Fruit fly (Drosophila melanogaster) whole organism, larva: Measurements from ENCODE around the gene CG1231.

Experiments used
- noc ChIP-seq: fragments of 200-800 bp; sonication (Bioruptor generic); optimal IDR thresholded peaks from 3 replicates; lab custom pipeline; 2019; ENCODE audit warnings: missing biosample characterization, mild to moderate bottlenecking, missing genetic modification characterization, moderate library complexity

Gene CG1231

DNA sequence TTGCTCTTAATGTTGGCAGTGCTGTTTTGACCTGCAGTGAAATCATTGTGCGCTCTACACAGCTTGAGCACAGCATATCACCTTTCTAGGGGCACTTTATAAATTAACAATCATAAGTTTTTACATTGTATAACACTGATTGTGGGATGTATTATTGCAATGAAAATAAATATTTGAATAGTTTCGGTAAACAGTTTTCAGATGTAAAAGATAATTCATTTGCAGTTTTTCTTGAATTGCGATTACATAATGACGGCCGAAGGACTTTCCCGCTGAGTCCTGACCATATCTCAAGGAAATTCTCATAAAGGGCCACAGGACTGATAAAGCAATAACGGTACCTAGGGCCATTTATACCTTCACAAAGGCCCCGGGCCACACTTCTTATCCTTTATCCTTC, 18.4 kb downstream of the CG1231 start:
- TF ChIP-seq noc (tag; lab: Kevin White, UChicago): no peak

- no peak for TF ChIP-seq noc (tag; lab: Kevin White, UChicago)
Measured at dm6 chr3L:375672-376071, 19.4 kb downstream of the CG1231 start.

- peak; percentile 85 for TF ChIP-seq noc (tag; lab: Kevin White, UChicago)
Measured at dm6 chr3L:377222-378071, 21.2 kb downstream of the CG1231 start.

- no peak for TF ChIP-seq noc (tag; lab: Kevin White, UChicago)
Measured at dm6 chr3L:378072-378423, 21.8 kb downstream of the CG1231 start.

DNA sequence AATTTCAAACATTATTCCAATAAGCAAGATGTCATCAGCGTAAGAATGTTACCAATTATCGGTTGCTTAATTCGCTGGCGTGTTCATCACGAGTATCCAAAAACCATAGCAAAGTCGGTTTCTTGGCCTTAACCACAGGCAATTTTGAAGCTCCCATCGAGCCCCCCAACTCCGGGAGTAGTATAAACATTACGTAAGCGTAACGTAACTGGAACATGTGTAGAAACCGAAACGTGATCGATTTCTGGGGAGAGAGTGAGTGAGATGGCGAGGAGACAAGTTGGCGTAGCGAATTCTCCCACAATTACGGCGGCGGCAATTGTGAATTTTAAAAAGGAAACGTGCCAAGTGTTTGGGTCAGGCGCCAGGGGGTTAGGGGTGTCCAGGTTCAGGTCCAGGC, 22.7 kb downstream of the CG1231 start:
- TF ChIP-seq noc (tag; lab: Kevin White, UChicago): no peak

dm6 chr3L:380886-381546, 24.8 kb downstream of the CG1231 start:
- TF ChIP-seq noc (tag; lab: Kevin White, UChicago): no peak

- no peak for TF ChIP-seq noc (tag; lab: Kevin White, UChicago)
Measured at dm6 chr3L:385095-385494, 28.9 kb downstream of the CG1231 start.

dm6 chr3L:388094-388493, 31.9 kb downstream of the CG1231 start:
- TF ChIP-seq noc (tag; lab: Kevin White, UChicago): no peak

DNA sequence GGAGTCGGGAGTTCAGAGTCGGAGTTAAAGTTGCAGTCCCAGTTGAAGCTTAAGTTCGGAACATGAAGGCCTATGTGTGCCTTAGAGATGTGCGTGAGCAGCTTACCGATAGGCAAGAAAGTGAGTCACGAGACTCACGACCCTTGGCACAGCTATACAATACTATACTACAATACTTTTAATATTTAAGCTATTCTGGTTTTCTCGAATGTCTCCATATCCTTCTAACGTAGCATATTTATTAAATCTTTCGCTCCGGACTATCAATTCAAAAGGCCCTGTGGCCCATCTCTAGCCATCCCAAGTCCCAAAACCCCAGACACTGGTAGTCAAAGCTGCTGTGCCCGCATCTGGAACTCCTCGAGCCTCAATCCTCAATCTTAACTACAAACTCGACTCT, 34.0 kb downstream of the CG1231 start:
- TF ChIP-seq noc (tag; lab: Kevin White, UChicago): no peak

- TF ChIP-seq noc (tag; lab: Kevin White, UChicago): no peak
Measured at dm6 chr3L:392622-393159, 36.5 kb downstream of the CG1231 start, which contains the start of gene trh. Gene trh, minus strand, starts transcription at chr3L:392633.

DNA sequence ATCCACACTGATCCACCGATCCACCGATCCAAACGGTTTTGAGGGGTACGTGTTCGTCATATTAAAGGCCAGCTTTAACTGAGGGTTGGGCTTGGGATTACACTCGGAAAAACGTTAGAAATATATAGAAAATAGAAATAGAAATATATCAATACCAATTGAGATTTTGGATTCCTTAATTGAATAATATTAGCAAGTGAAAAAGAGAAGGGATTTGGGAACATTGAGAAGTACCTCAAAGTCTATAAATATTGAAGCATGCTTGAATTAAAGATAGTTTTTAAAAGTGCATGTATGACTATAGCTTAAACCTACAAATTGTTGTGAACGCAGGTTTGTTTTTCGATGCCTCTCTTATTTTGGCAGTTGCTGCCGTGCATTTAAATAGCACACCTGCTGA, 39.0 kb downstream of the CG1231 start:
- peak; percentile 49 for TF ChIP-seq noc (tag; lab: Kevin White, UChicago)

dm6 chr3L:400252-400651, 44.0 kb downstream of the CG1231 start:
- TF ChIP-seq noc (tag; lab: Kevin White, UChicago): no peak
